Worm (Caenorhabditis elegans) whole organism, L3 larva: ENCODE results near the gene rps-14.

ENCODE experiments used
- R02D3.7 ChIP-seq: fragments of 150-350 bp; optimal IDR thresholded peaks from 2 replicates; lab custom pipeline; 2014; ENCODE audit warnings: missing biosample characterization, missing genetic modification characterization
- ZK546.5 ChIP-seq: sonication (generic microtip); optimal IDR thresholded peaks from 2 replicates; lab custom pipeline; 2017; ENCODE audit warnings: missing biosample characterization, missing genetic modification characterization
- aly-2 ChIP-seq: fragments of 150-350 bp; optimal IDR thresholded peaks from 2 replicates; lab custom pipeline; 2014; ENCODE audit warnings: missing biosample characterization, missing genetic modification characterization
- ama-1 ChIP-seq: fragments of 150-350 bp; optimal IDR thresholded peaks from 2 replicates; lab custom pipeline; 2018
- ceh-16 ChIP-seq: sonication (generic microtip); optimal IDR thresholded peaks from 2 replicates; lab custom pipeline; 2017; ENCODE audit warnings: missing biosample characterization, missing genetic modification characterization
- ceh-28 ChIP-seq: fragments of 150-350 bp; optimal IDR thresholded peaks from 2 replicates; lab custom pipeline; 2014; ENCODE audit warnings: missing biosample characterization, missing genetic modification reagents, missing genetic modification characterization
- ceh-82 ChIP-seq: fragments of 150-350 bp; optimal IDR thresholded peaks from 2 replicates; lab custom pipeline; 2014; ENCODE audit warnings: missing biosample characterization, missing genetic modification characterization
- ceh-9 ChIP-seq: sonication (generic microtip); optimal IDR thresholded peaks from 2 replicates; lab custom pipeline; 2018; ENCODE audit warnings: missing biosample characterization, missing genetic modification characterization
- daf-12 ChIP-seq: fragments of 150-350 bp; optimal IDR thresholded peaks from 2 replicates; lab custom pipeline; 2014; ENCODE audit warnings: missing biosample characterization, missing genetic modification reagents, missing genetic modification characterization
- egl-27 ChIP-seq: sonication (generic microtip); optimal IDR thresholded peaks from 4 replicates; lab custom pipeline; 2017; ENCODE audit warnings: missing biosample characterization, missing genetic modification reagents, missing genetic modification characterization
- egl-5 ChIP-seq: fragments of 150-350 bp; optimal IDR thresholded peaks from 2 replicates; lab custom pipeline; 2017; ENCODE audit warnings: missing biosample characterization, missing genetic modification reagents, missing genetic modification characterization, inconsistent platforms
- elt-1 ChIP-seq: fragments of 150-350 bp; optimal IDR thresholded peaks from 2 replicates; lab custom pipeline; 2014; ENCODE audit warnings: missing biosample characterization, missing genetic modification characterization
- elt-2 ChIP-seq: sonication (generic microtip); optimal IDR thresholded peaks from 2 replicates; lab custom pipeline; 2016; ENCODE audit warnings: missing genetic modification reagents, mild to moderate bottlenecking, missing genetic modification characterization, missing compliant biosample characterization
- elt-3 ChIP-seq, 3 experiments: fragments of 150-350 bp in 1 of 3; sonication (generic microtip) in 2 of 3; optimal IDR thresholded peaks; 2 replicates in 2 of 3; 4 replicates in 1 of 3; lab custom pipeline; 2014 to 2017; ENCODE audit warnings: missing biosample characterization in 3 of 3, missing genetic modification characterization in 3 of 3
- fkh-10 ChIP-seq: sonication (generic microtip); optimal IDR thresholded peaks from 2 replicates; lab custom pipeline; 2017; ENCODE audit warnings: missing biosample characterization, missing genetic modification reagents, missing genetic modification characterization
- fkh-2 ChIP-seq: fragments of 150-350 bp; optimal IDR thresholded peaks from 2 replicates; lab custom pipeline; 2014; ENCODE audit warnings: missing biosample characterization, missing genetic modification reagents, missing genetic modification characterization
- fos-1 ChIP-seq: fragments of 150-350 bp; optimal IDR thresholded peaks from 2 replicates; lab custom pipeline; 2014; ENCODE audit warnings: missing biosample characterization, missing genetic modification characterization
- hmg-11 ChIP-seq: sonication (generic microtip); optimal IDR thresholded peaks from 2 replicates; lab custom pipeline; 2016; ENCODE audit warnings: missing genetic modification characterization, missing compliant biosample characterization
- jun-1 ChIP-seq: fragments of 150-350 bp; optimal IDR thresholded peaks from 2 replicates; lab custom pipeline; 2014; ENCODE audit warnings: missing biosample characterization, missing genetic modification reagents, missing genetic modification characterization
- lin-15B ChIP-seq: fragments of 150-350 bp; optimal IDR thresholded peaks from 2 replicates; lab custom pipeline; 2014; ENCODE audit warnings: missing biosample characterization, missing genetic modification characterization
- lin-39 ChIP-seq: fragments of 150-350 bp; optimal IDR thresholded peaks from 2 replicates; lab custom pipeline; 2018; ENCODE audit warnings: missing biosample characterization, missing genetic modification reagents, missing genetic modification characterization
- lsy-12 ChIP-seq: sonication (generic microtip); optimal IDR thresholded peaks from 2 replicates; lab custom pipeline; 2016; ENCODE audit warnings: mild to moderate bottlenecking, missing genetic modification characterization, missing compliant biosample characterization
- mdl-1 ChIP-seq: fragments of 150-350 bp; optimal IDR thresholded peaks from 2 replicates; lab custom pipeline; 2014; ENCODE audit warnings: missing biosample characterization, missing genetic modification characterization
- mml-1 ChIP-seq: fragments of 150-350 bp; sonication (generic microtip); optimal IDR thresholded peaks from 3 replicates; lab custom pipeline; 2014; ENCODE audit warnings: missing biosample characterization, missing genetic modification characterization
- nfya-1 ChIP-seq: sonication (generic microtip); optimal IDR thresholded peaks from 2 replicates; lab custom pipeline; 2017; ENCODE audit warnings: missing genetic modification characterization, mild to moderate bottlenecking, missing compliant biosample characterization, antibody characterized with exemption, moderate library complexity; ENCODE audit not compliant: insufficient read depth
- nhr-11 ChIP-seq: fragments of 150-350 bp; optimal IDR thresholded peaks from 2 replicates; lab custom pipeline; 2014; ENCODE audit warnings: missing biosample characterization, missing genetic modification characterization
- nhr-12 ChIP-seq: fragments of 150-350 bp; optimal IDR thresholded peaks from 2 replicates; lab custom pipeline; 2014; ENCODE audit warnings: missing biosample characterization, missing genetic modification characterization
- nhr-23 ChIP-seq: fragments of 150-350 bp; optimal IDR thresholded peaks from 2 replicates; lab custom pipeline; 2014; ENCODE audit warnings: missing biosample characterization, missing genetic modification reagents, missing genetic modification characterization
- nhr-237 ChIP-seq: fragments of 150-350 bp; optimal IDR thresholded peaks from 2 replicates; lab custom pipeline; 2014; ENCODE audit warnings: missing biosample characterization, missing genetic modification characterization
- nhr-25 ChIP-seq: sonication (generic microtip); optimal IDR thresholded peaks from 2 replicates; lab custom pipeline; 2017; ENCODE audit warnings: missing biosample characterization, missing genetic modification characterization
- nhr-28 ChIP-seq: fragments of 150-350 bp; optimal IDR thresholded peaks from 2 replicates; lab custom pipeline; 2014; ENCODE audit warnings: missing biosample characterization, missing genetic modification characterization
- nhr-43 ChIP-seq: sonication (generic microtip); optimal IDR thresholded peaks from 2 replicates; lab custom pipeline; 2016; ENCODE audit warnings: mild to moderate bottlenecking, missing genetic modification characterization, missing compliant biosample characterization; ENCODE audit not compliant: poor library complexity, severe bottlenecking
- nhr-67 ChIP-seq: fragments of 150-350 bp; optimal IDR thresholded peaks from 2 replicates; lab custom pipeline; 2014; ENCODE audit warnings: missing biosample characterization, missing genetic modification characterization
- nhr-76 ChIP-seq: fragments of 150-350 bp; sonication (generic microtip); optimal IDR thresholded peaks from 5 replicates; lab custom pipeline; 2014; ENCODE audit warnings: missing biosample characterization, missing genetic modification characterization
- nhr-77 ChIP-seq: fragments of 150-350 bp; optimal IDR thresholded peaks from 2 replicates; lab custom pipeline; 2014; ENCODE audit warnings: missing biosample characterization, missing genetic modification characterization
- pha-4 ChIP-seq: fragments of 150-350 bp; optimal IDR thresholded peaks from 2 replicates; lab custom pipeline; 2014; ENCODE audit warnings: missing biosample characterization, missing genetic modification reagents, missing genetic modification characterization
- pqm-1 ChIP-seq: fragments of 150-350 bp; optimal IDR thresholded peaks from 2 replicates; lab custom pipeline; 2017; ENCODE audit warnings: missing biosample characterization, missing genetic modification characterization, inconsistent platforms
- sea-2 ChIP-seq: fragments of 150-350 bp; sonication (generic microtip); optimal IDR thresholded peaks from 4 replicates; lab custom pipeline; 2014; ENCODE audit warnings: missing biosample characterization, missing genetic modification reagents, missing genetic modification characterization
- skn-1 ChIP-seq: fragments of 150-350 bp; optimal IDR thresholded peaks from 2 replicates; lab custom pipeline; 2014; ENCODE audit warnings: missing biosample characterization, missing genetic modification characterization
- snpc-4 ChIP-seq: fragments of 150-350 bp; optimal IDR thresholded peaks from 2 replicates; lab custom pipeline; 2014; ENCODE audit warnings: missing biosample characterization, missing genetic modification characterization
- tbx-2 ChIP-seq: sonication (generic microtip); optimal IDR thresholded peaks from 2 replicates; lab custom pipeline; 2016; ENCODE audit warnings: mild to moderate bottlenecking, missing genetic modification characterization, missing compliant biosample characterization
- unc-39 ChIP-seq: sonication (generic microtip); optimal IDR thresholded peaks from 4 replicates; lab custom pipeline; 2017; ENCODE audit warnings: missing biosample characterization, missing genetic modification characterization
- unc-62 ChIP-seq: fragments of 150-350 bp; sonication (generic microtip); optimal IDR thresholded peaks from 4 replicates; lab custom pipeline; 2014; ENCODE audit warnings: missing biosample characterization, missing genetic modification reagents, missing genetic modification characterization
- zag-1 ChIP-seq: fragments of 150-350 bp; optimal IDR thresholded peaks from 2 replicates; lab custom pipeline; 2014; ENCODE audit warnings: missing biosample characterization, missing genetic modification characterization
- ztf-11 ChIP-seq: fragments of 150-350 bp; optimal IDR thresholded peaks from 2 replicates; lab custom pipeline; 2014; ENCODE audit warnings: missing biosample characterization, missing genetic modification characterization
- ztf-4 ChIP-seq: fragments of 150-350 bp; optimal IDR thresholded peaks from 2 replicates; lab custom pipeline; 2014; ENCODE audit warnings: missing biosample characterization, missing genetic modification characterization

rps-14 gene

DNA sequence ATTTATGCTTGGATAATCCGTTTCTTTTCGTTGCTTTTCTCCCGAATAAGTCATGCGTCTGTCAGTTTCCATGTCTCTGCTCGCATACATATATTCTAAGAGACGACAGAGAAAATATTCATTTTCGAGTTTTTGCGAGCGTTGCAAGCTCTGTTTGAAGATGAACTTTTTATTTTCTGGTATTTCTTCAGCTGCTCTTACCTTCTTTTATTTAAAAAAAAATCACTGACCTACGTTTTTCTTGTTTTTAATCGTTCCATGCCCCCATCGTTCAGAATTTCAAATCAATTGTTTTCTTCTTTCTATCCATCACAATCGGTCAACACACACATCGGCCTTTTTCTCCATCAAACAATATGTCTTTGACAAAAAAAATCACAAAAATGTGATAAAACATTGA, 31.1 kb upstream of the rps-14 start:
- TF ChIP-seq nhr-43 (tag; lab: Kevin White, UChicago) (no peak), nhr-77 (tag; lab: Kevin White, UChicago) (no peak), elt-2 (no peak), lin-39 (tag; lab: Kevin White, UChicago) (no peak), ceh-9 (tag; lab: Kevin White, UChicago) (no peak), hmg-11 (tag; lab: Kevin White, UChicago) (no peak), nhr-67 (no peak), elt-3 (tag; optimal IDR thresholded peaks at IDR 0.05; lab: Kevin White, UChicago) (no peak), nhr-23 (tag; lab: Kevin White, UChicago) (no peak), lin-15B (no peak), nhr-25 (tag; lab: Kevin White, UChicago) (no peak), ZK546.5 (tag; lab: Kevin White, UChicago) (no peak), fos-1 (tag; lab: Kevin White, UChicago) (no peak)

DNA sequence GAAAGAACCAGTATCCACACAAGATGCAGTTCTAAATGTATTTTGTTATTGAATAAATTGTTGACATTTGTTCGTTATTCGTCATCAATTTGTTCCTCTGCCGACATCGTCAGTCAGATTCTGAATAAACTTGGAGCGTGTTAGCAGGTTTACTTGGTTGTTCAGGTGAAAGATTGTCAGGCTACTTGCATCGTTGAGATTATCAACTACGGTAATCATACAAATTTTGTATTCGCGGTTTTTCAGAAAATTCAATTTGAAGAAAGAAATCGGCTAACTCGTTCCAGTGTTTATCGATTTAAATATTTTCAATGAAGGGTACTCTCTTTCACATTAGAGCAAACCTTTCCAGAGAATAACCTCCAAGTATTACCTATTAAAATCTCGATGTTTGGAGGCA, 30.3 kb upstream of the rps-14 start, which contains the start of gene R151.2:
Gene R151.2, plus strand, starts transcription at position 247 of the 400 bp plus-strand sequence.
- TF ChIP-seq nhr-28 (tag; lab: Kevin White, UChicago) (no peak), egl-5 (tag; lab: Kevin White, UChicago) (no peak), ceh-28 (no peak), nhr-23 (tag; lab: Kevin White, UChicago) (no peak), fos-1 (tag; lab: Kevin White, UChicago) (peak; percentile 10)

DNA sequence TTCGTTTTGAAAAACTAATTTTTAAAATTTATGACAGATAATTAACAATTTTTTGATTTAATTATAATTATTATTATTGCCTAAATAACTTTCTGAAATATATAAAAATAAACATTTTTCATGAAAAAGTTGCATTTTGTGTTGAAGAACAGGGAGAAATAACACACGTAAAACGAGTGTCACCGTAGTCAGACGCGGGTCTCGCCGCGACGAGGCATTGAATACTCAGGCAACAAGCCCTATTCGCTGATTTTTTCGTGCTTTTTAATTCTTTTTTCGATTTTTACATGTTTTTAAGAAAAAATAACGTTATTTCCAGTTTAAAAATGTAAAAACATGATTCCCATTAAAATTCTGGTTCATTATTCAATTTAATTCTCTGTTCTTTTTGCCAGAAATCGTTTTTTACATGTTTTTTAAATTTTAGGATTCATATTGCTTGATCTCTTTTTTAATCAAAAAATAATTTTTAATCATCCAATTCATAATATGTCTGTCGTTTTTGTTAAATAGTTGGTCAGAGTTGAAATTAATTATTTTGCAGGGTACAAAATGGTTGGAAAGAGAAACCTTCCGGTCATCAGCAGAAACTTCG, 28.6 kb upstream of the rps-14 start, which contains the start of gene rpl-6:
Gene rpl-6, plus strand, starts transcription at position 545 of the 595 bp plus-strand sequence.
- TF ChIP-seq elt-3 (tag; optimal IDR thresholded peaks at IDR 0.05; lab: Kevin White, UChicago) (peak in 1 of 3 experiments; percentile 72), elt-2 (peak; percentile 66), nhr-23 (tag; lab: Kevin White, UChicago) (peak; percentile 98), sea-2 (GFP tag; lab: Kevin White, UChicago) (no peak), lin-15B (peak; percentile 93), nhr-76 (peak; percentile 1), pqm-1 (tag; lab: Kevin White, UChicago) (peak; percentile 67), nhr-12 (tag; lab: Kevin White, UChicago) (no peak), fos-1 (tag; lab: Kevin White, UChicago) (no peak), ztf-11 (tag; lab: Kevin White, UChicago) (no peak), pha-4 (peak; percentile 98), fkh-2 (tag; lab: Kevin White, UChicago) (no peak), nfya-1 (tag; lab: Kevin White, UChicago) (peak; percentile 98), ceh-9 (tag; lab: Kevin White, UChicago) (no peak), ceh-28 (peak; percentile 60), hmg-11 (tag; lab: Kevin White, UChicago) (peak; percentile 81), nhr-43 (tag; lab: Kevin White, UChicago) (peak; percentile 79), elt-1 (tag; lab: Kevin White, UChicago) (peak; percentile 18), zag-1 (tag; lab: Kevin White, UChicago) (no peak), jun-1 (tag; lab: Kevin White, UChicago) (peak; percentile 35), ceh-82 (no peak), nhr-237 (tag; lab: Kevin White, UChicago) (no peak), egl-5 (tag; lab: Kevin White, UChicago) (peak; percentile 66), ceh-16 (tag; lab: Kevin White, UChicago) (peak; percentile 21), nhr-25 (tag; lab: Kevin White, UChicago) (peak; percentile 88), ztf-4 (tag; lab: Kevin White, UChicago) (peak; percentile 13), snpc-4 (tag; lab: Kevin White, UChicago) (peak; percentile 48), lsy-12 (tag; lab: Kevin White, UChicago) (peak; percentile 90), fkh-10 (GFP tag; lab: Kevin White, UChicago) (peak; percentile 14), daf-12 (no peak), R02D3.7 (tag; lab: Kevin White, UChicago) (peak; percentile 84), mdl-1 (tag; lab: Kevin White, UChicago) (no peak), ZK546.5 (tag; lab: Kevin White, UChicago) (peak; percentile 22), unc-39 (tag; lab: Kevin White, UChicago) (no peak), lin-39 (tag; lab: Kevin White, UChicago) (peak; percentile 73), tbx-2 (peak; percentile 37), nhr-67 (no peak), ama-1 (lab: Kevin White, UChicago) (peak; percentile 59), egl-27 (tag; lab: Kevin White, UChicago) (peak; percentile 72), skn-1 (tag; lab: Kevin White, UChicago) (peak; percentile 77), aly-2 (tag; lab: Kevin White, UChicago) (no peak), unc-62 (GFP tag; lab: Kevin White, UChicago) (no peak), nhr-28 (tag; lab: Kevin White, UChicago) (no peak), mml-1 (tag; lab: Kevin White, UChicago) (no peak), nhr-11 (no peak), nhr-77 (tag; lab: Kevin White, UChicago) (no peak)
